Worm (Caenorhabditis elegans) whole organism, mixed stage, embryonic: ENCODE results near the gene Y49F6B.12.

Experiments used
- ceh-39 ChIP-seq: fragments of 150-350 bp; optimal IDR thresholded peaks from 2 replicates; lab custom pipeline; 2014; ENCODE audit warnings: missing biosample characterization, missing genetic modification characterization
- ces-1 ChIP-seq: fragments of 150-350 bp; optimal IDR thresholded peaks from 2 replicates; lab custom pipeline; 2014; ENCODE audit warnings: missing biosample characterization, missing genetic modification reagents, missing genetic modification characterization
- lin-13 ChIP-seq: fragments of 150-350 bp; optimal IDR thresholded peaks from 2 replicates; lab custom pipeline; 2014; ENCODE audit warnings: missing biosample characterization, missing genetic modification characterization
- lin-32 ChIP-seq: fragments of 200-800 bp; sonication (Bioruptor generic); optimal IDR thresholded peaks from 2 replicates; lab custom pipeline; 2018; ENCODE audit warnings: mild to moderate bottlenecking, missing genetic modification characterization, missing compliant biosample characterization
- nhr-12 ChIP-seq: fragments of 150-350 bp; optimal IDR thresholded peaks from 2 replicates; lab custom pipeline; 2014; ENCODE audit warnings: missing biosample characterization, missing genetic modification characterization
- nhr-237 ChIP-seq: fragments of 150-350 bp; optimal IDR thresholded peaks from 2 replicates; lab custom pipeline; 2014; ENCODE audit warnings: missing biosample characterization, missing genetic modification characterization
- nhr-28 ChIP-seq: fragments of 150-350 bp; optimal IDR thresholded peaks from 2 replicates; lab custom pipeline; 2014; ENCODE audit warnings: missing biosample characterization, missing genetic modification characterization
- pha-4 ChIP-seq: fragments of 150-350 bp; optimal IDR thresholded peaks from 2 replicates; lab custom pipeline; 2018; ENCODE audit warnings: missing biosample characterization, missing genetic modification reagents, missing genetic modification characterization
- snpc-4 ChIP-seq: fragments of 150-350 bp; optimal IDR thresholded peaks from 2 replicates; lab custom pipeline; 2014; ENCODE audit warnings: missing biosample characterization, missing genetic modification characterization
- unc-39 ChIP-seq: fragments of 150-350 bp; optimal IDR thresholded peaks from 2 replicates; lab custom pipeline; 2014; ENCODE audit warnings: missing biosample characterization, missing genetic modification characterization
- unc-62 ChIP-seq: fragments of 150-350 bp; optimal IDR thresholded peaks from 2 replicates; lab custom pipeline; 2014; ENCODE audit warnings: missing biosample characterization, missing genetic modification reagents, missing genetic modification characterization
- zip-8 ChIP-seq: fragments of 150-350 bp; optimal IDR thresholded peaks from 2 replicates; lab custom pipeline; 2014; ENCODE audit warnings: missing biosample characterization, missing genetic modification characterization
- ztf-11 ChIP-seq: fragments of 150-350 bp; optimal IDR thresholded peaks from 2 replicates; lab custom pipeline; 2014; ENCODE audit warnings: missing biosample characterization, missing genetic modification characterization

DNA sequence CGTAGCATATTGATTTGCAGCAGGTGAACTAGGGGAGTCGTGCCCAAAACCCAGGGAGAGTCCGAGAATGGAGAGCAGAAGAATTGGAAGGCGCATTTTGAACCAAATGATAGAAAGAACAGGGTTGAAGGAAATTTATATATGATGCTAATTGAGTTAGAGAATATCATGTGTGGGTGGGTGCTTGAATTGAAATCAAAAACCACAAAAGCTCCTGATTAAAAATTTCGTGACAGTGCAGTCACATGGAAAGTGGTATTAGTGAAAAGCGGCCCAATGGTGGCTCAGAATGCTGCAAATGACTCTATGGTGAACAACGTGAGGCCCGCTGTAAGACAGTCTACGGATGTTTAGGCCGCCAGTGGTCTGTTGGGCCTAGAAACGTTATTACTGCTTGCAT, 10.6 kb downstream of the Y49F6B.12 start, which contains the start of gene C16C8.8:
- no peak for TF ChIP-seq snpc-4 (tag; lab: Kevin White, UChicago)
- no peak for TF ChIP-seq nhr-28 (tag; lab: Kevin White, UChicago)
- TF ChIP-seq nhr-237 (tag; lab: Kevin White, UChicago), result no peak
- TF ChIP-seq ces-1 (GFP tag; lab: Kevin White, UChicago), result no peak
- TF ChIP-seq ceh-39, result no peak
- no peak for TF ChIP-seq nhr-12 (tag; lab: Kevin White, UChicago)
- TF ChIP-seq unc-39 (tag; lab: Kevin White, UChicago), result no peak
- TF ChIP-seq unc-62 (GFP tag; lab: Kevin White, UChicago), result no peak
- TF ChIP-seq zip-8 (tag; lab: Kevin White, UChicago), result no peak
- TF ChIP-seq lin-32 (GFP tag; lab: Kevin White, UChicago), result no peak
- no peak for TF ChIP-seq pha-4
- TF ChIP-seq ztf-11 (tag; lab: Kevin White, UChicago), result no peak
- TF ChIP-seq lin-13 (tag; lab: Kevin White, UChicago), result no peak
